Worm (Caenorhabditis elegans) whole organism, young adult: ENCODE results near the gene C23G10.1.

Experiments
- D2030.7 ChIP-seq: fragments of 200-800 bp; sonication (Bioruptor generic); IDR thresholded peaks from 2 replicates; pipeline ENCODE4 v1.3.6; 2022; ENCODE audit warnings: missing genetic modification reagents, missing genetic modification characterization, missing compliant biosample characterization
- F33H1.4 ChIP-seq: fragments of 200-800 bp; sonication (Bioruptor generic); IDR thresholded peaks from 2 replicates; pipeline ENCODE4 v1.3.6; 2022; ENCODE audit warnings: missing genetic modification reagents, missing genetic modification characterization, missing compliant biosample characterization
- F39B2.1 ChIP-seq: fragments of 200-800 bp; sonication (Bioruptor generic); IDR thresholded peaks from 2 replicates; pipeline ENCODE4 v1.3.6; 2022; ENCODE audit warnings: missing genetic modification reagents, missing genetic modification characterization, missing compliant biosample characterization
- K11D2.4 ChIP-seq: fragments of 200-800 bp; sonication (Bioruptor generic); IDR thresholded peaks from 2 replicates; pipeline ENCODE4 v1.3.6; 2022; ENCODE audit warnings: missing genetic modification reagents, missing genetic modification characterization, missing compliant biosample characterization
- Y53G8AR.9 ChIP-seq: fragments of 200-800 bp; sonication (Bioruptor generic); conservative IDR thresholded peaks from 2 replicates; pipeline ENCODE4 v1.3.6; 2022; ENCODE audit warnings: missing genetic modification reagents, missing genetic modification characterization, missing compliant biosample characterization
- attf-3 ChIP-seq: fragments of 200-800 bp; sonication (Bioruptor generic); conservative IDR thresholded peaks from 2 replicates; pipeline ENCODE4 v1.3.6; 2022; ENCODE audit warnings: missing genetic modification reagents, missing genetic modification characterization, missing compliant biosample characterization
- attf-5 ChIP-seq: fragments of 200-800 bp; sonication (Bioruptor generic); optimal IDR thresholded peaks from 2 replicates; lab custom pipeline; 2018; ENCODE audit warnings: mild to moderate bottlenecking, missing genetic modification characterization, missing compliant biosample characterization
- cebp-1 ChIP-seq, 2 experiments: fragments of 200-800 bp in 1 of 2; sonication (Bioruptor generic) in 1 of 2; sonication (generic microtip) in 1 of 2; IDR thresholded peaks in 1 of 2; optimal IDR thresholded peaks in 1 of 2; 2 replicates each; pipeline versions ENCODE4 v1.3.6 to Lab custom; 2017 to 2022; ENCODE audit warnings: missing compliant biosample characterization in 2 of 2, missing genetic modification characterization in 2 of 2, mild to moderate bottlenecking in 1 of 2, missing genetic modification reagents in 1 of 2, moderate library complexity in 1 of 2
- ceh-27 ChIP-seq: fragments of 200-800 bp; sonication (Bioruptor generic); optimal IDR thresholded peaks from 2 replicates; lab custom pipeline; 2018; ENCODE audit warnings: mild to moderate bottlenecking, missing genetic modification characterization, moderate library complexity, missing compliant biosample characterization
- efl-1 ChIP-seq: fragments of 150-350 bp; optimal IDR thresholded peaks from 2 replicates; lab custom pipeline; 2014; ENCODE audit warnings: missing biosample characterization, missing genetic modification reagents, missing genetic modification characterization
- ekl-4 ChIP-seq: fragments of 200-800 bp; sonication (Bioruptor generic); IDR thresholded peaks from 2 replicates; pipeline ENCODE4 v1.3.6; 2022; ENCODE audit warnings: missing genetic modification reagents, missing genetic modification characterization, missing compliant biosample characterization
- him-1 ChIP-seq: sonication (generic microtip); optimal IDR thresholded peaks from 2 replicates; lab custom pipeline; 2016; ENCODE audit warnings: missing genotype, missing genetic modification reagents, missing genetic modification characterization, missing compliant biosample characterization
- hrde-1 ChIP-seq: sonication (generic microtip); optimal IDR thresholded peaks from 2 replicates; lab custom pipeline; 2016; ENCODE audit warnings: missing genetic modification characterization, mild to moderate bottlenecking, missing compliant biosample characterization, moderate library complexity, missing genotype, missing genetic modification reagents, borderline replicate concordance
- let-607 ChIP-seq, 2 experiments: fragments of 200-800 bp in 1 of 2; sonication (Bioruptor generic) in 1 of 2; sonication (generic microtip) in 1 of 2; optimal IDR thresholded peaks; 2 replicates each; lab custom pipeline; 2016 to 2018; ENCODE audit warnings: mild to moderate bottlenecking in 2 of 2, missing compliant biosample characterization in 2 of 2, missing genetic modification characterization in 2 of 2, moderate library complexity in 2 of 2, missing genotype in 1 of 2
- lin-35 ChIP-seq, 3 experiments: fragments of 150-350 bp in 2 of 3; sonication (generic microtip) in 1 of 3; optimal IDR thresholded peaks; 2 replicates each; lab custom pipeline; 2014 to 2018; ENCODE audit warnings: missing biosample characterization in 3 of 3, missing genetic modification characterization in 3 of 3, missing genetic modification reagents in 3 of 3
- lin-40 ChIP-seq: sonication (generic microtip); optimal IDR thresholded peaks from 2 replicates; lab custom pipeline; 2016; ENCODE audit warnings: missing genetic modification characterization, mild to moderate bottlenecking, missing compliant biosample characterization, missing genotype, missing genetic modification reagents
- lin-54 ChIP-seq: fragments of 200-800 bp; sonication (Bioruptor generic); optimal IDR thresholded peaks from 2 replicates; lab custom pipeline; 2018; ENCODE audit warnings: mild to moderate bottlenecking, missing genetic modification characterization, missing compliant biosample characterization
- lsl-1 ChIP-seq: fragments of 200-800 bp; sonication (Bioruptor generic); optimal IDR thresholded peaks from 2 replicates; lab custom pipeline; 2018; ENCODE audit warnings: mild to moderate bottlenecking, missing genetic modification characterization, moderate library complexity, missing compliant biosample characterization
- madf-6 ChIP-seq: fragments of 200-800 bp; sonication (Bioruptor generic); IDR thresholded peaks from 2 replicates; pipeline ENCODE4 v1.3.6; 2022; ENCODE audit warnings: missing genetic modification reagents, missing genetic modification characterization, missing compliant biosample characterization
- mcd-1 ChIP-seq: fragments of 200-800 bp; sonication (Bioruptor generic); IDR thresholded peaks from 2 replicates; pipeline ENCODE4 v1.3.6; 2022; ENCODE audit warnings: missing genetic modification reagents, missing genetic modification characterization, missing compliant biosample characterization
- mxl-1 ChIP-seq: sonication (generic microtip); optimal IDR thresholded peaks from 2 replicates; lab custom pipeline; 2016; ENCODE audit warnings: missing genetic modification characterization, missing compliant biosample characterization
- nfyb-1 ChIP-seq: fragments of 200-800 bp; sonication (Bioruptor generic); IDR thresholded peaks from 2 replicates; pipeline ENCODE4 v1.3.6; 2022; ENCODE audit warnings: missing genetic modification reagents, missing genetic modification characterization, missing compliant biosample characterization
- nhr-80 ChIP-seq: sonication (generic microtip); optimal IDR thresholded peaks from 2 replicates; lab custom pipeline; 2016; ENCODE audit warnings: missing genetic modification characterization, missing compliant biosample characterization
- nhr-90 ChIP-seq: sonication (generic microtip); optimal IDR thresholded peaks from 2 replicates; lab custom pipeline; 2016; ENCODE audit warnings: missing genotype, mild to moderate bottlenecking, missing genetic modification characterization, missing compliant biosample characterization
- pbrm-1 ChIP-seq: fragments of 200-800 bp; sonication (Bioruptor generic); IDR thresholded peaks from 2 replicates; pipeline ENCODE4 v1.3.6; 2022; ENCODE audit warnings: missing genetic modification reagents, missing genetic modification characterization, missing compliant biosample characterization
- rcor-1 ChIP-seq: fragments of 200-800 bp; sonication (Bioruptor generic); IDR thresholded peaks from 2 replicates; pipeline ENCODE4 v1.3.6; 2022; ENCODE audit warnings: missing genetic modification reagents, missing genetic modification characterization, missing compliant biosample characterization
- rec-8 ChIP-seq, 2 experiments: sonication (generic microtip); optimal IDR thresholded peaks; 2 replicates each; lab custom pipeline; 2016; ENCODE audit warnings: mild to moderate bottlenecking in 2 of 2, missing genetic modification characterization in 2 of 2, missing genetic modification reagents in 2 of 2, missing genotype in 2 of 2, missing biosample characterization in 1 of 2, missing compliant biosample characterization in 1 of 2, moderate library complexity in 1 of 2
- snpc-1.3 ChIP-seq: sonication (generic microtip); optimal IDR thresholded peaks from 2 replicates; lab custom pipeline; 2017; ENCODE audit warnings: missing genetic modification characterization, mild to moderate bottlenecking, missing compliant biosample characterization, antibody characterized with exemption, moderate library complexity, missing genotype, missing genetic modification reagents; ENCODE audit not compliant: insufficient read depth
- snpc-3.4 ChIP-seq: sonication (generic microtip); optimal IDR thresholded peaks from 2 replicates; lab custom pipeline; 2017; ENCODE audit warnings: missing genetic modification characterization, mild to moderate bottlenecking, missing compliant biosample characterization, antibody characterized with exemption, moderate library complexity, missing genotype, missing genetic modification reagents
- snpc-4 ChIP-seq, 5 experiments: fragments of 150-350 bp in 1 of 5; sonication (generic microtip) in 4 of 5; optimal IDR thresholded peaks; 2 replicates each; lab custom pipeline; 2014 to 2018; ENCODE audit warnings: missing genetic modification characterization in 5 of 5, missing biosample characterization in 3 of 5, antibody characterized with exemption in 2 of 5, mild to moderate bottlenecking in 2 of 5, missing compliant biosample characterization in 2 of 5, missing genotype in 2 of 5, moderate library complexity in 2 of 5, missing genetic modification reagents in 1 of 5
- tbp1 ChIP-seq: fragments of 200-800 bp; sonication (Bioruptor generic); optimal IDR thresholded peaks from 2 replicates; lab custom pipeline; 2018; ENCODE audit warnings: mild to moderate bottlenecking, missing genetic modification characterization, missing compliant biosample characterization
- tlf-1 ChIP-seq: fragments of 200-800 bp; sonication (Bioruptor generic); optimal IDR thresholded peaks from 2 replicates; lab custom pipeline; 2018; ENCODE audit warnings: mild to moderate bottlenecking, missing genetic modification characterization, missing compliant biosample characterization
- xnd-1 ChIP-seq: sonication (generic microtip); optimal IDR thresholded peaks from 2 replicates; lab custom pipeline; 2016; ENCODE audit warnings: missing genotype, missing genetic modification reagents, missing genetic modification characterization, missing compliant biosample characterization
- ztf-18 ChIP-seq: sonication (generic microtip); optimal IDR thresholded peaks from 2 replicates; lab custom pipeline; 2016; ENCODE audit warnings: missing genotype, mild to moderate bottlenecking, missing genetic modification characterization, missing compliant biosample characterization

Gene C23G10.1

DNA sequence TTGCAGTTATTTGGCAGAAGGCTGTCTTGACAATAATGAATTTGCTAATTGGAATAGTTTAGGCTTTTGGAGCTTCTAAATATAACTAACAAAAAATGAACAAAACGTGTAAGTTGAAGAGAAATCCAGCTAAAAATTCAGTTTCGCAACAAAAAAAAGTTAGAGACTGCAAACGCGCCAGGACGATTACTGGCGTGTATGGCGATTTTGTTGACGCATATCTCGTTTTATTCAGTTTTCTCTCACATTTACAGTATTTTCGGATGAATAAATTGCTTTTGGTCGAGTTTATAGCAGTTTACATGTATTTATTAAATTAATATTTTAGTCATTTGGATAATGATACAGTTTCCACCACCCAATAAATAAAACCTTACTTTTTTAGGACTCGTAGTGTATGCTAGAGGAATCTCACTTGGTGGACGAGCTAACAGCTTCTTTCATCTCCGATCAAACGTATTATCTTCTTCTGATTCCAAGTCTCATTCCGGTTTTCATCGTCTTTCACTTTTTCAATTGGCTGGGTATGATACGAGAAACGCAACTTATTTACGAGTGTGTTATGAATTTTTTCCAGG lies 36.0 kb upstream of the C23G10.1 start, which contains the start of the genes abcf-3 and F42A10.5:
abcf-3 (plus strand) TSS at position 384 of the 578 bp plus-strand sequence.
F42A10.5 (minus strand) TSS at position 458 of the 578 bp plus-strand sequence.
- TF ChIP-seq K11D2.4 (GFP tag; lab: Robert Waterston, UW) (no peak), let-607 (tag; optimal IDR thresholded peaks at IDR 0.05; lab: Kevin White, UChicago) (peak in 1 of 2 experiments; percentile 56), nhr-90 (no peak), F33H1.4 (GFP tag; lab: Robert Waterston, UW) (peak; percentile 58), lin-40 (peak; percentile 52), snpc-3.4 (tag; lab: Kevin White, UChicago) (peak; percentile 29), ceh-27 (GFP tag; lab: Kevin White, UChicago) (no peak), Y53G8AR.9 (GFP tag; lab: Robert Waterston, UW) (0 out of 2 replicates have a peak, but pooled peaks have one; percentile 58), ztf-18 (tag; lab: Kevin White, UChicago) (peak; percentile 94), rec-8 (tag; optimal IDR thresholded peaks at IDR 0.05; lab: Kevin White, UChicago) (no peak), pbrm-1 (GFP tag; lab: Robert Waterston, UW) (peak; percentile 41; the same call in 1 of the 2 replicates), lin-35 (GFP tag; optimal IDR thresholded peaks at IDR 0.05; lab: Kevin White, UChicago) (peak in 1 of 3 experiments; percentile 66), nfyb-1 (GFP tag; lab: Robert Waterston, UW) (0 out of 2 replicates have a peak, but pooled peaks have one; percentile 40), snpc-1.3 (tag; lab: Kevin White, UChicago) (peak; percentile 67), him-1 (tag; lab: Kevin White, UChicago) (no peak), tlf-1 (GFP tag; lab: Kevin White, UChicago) (peak; percentile 26), cebp-1 (GFP tag; IDR thresholded peaks at IDR 0.05; lab: Robert Waterston, UW) (no peak), cebp-1 (tag; optimal IDR thresholded peaks at IDR 0.05; lab: Kevin White, UChicago) (peak; percentile 93), nhr-80 (tag; lab: Kevin White, UChicago) (peak; percentile 41), lsl-1 (GFP tag; lab: Kevin White, UChicago) (peak; percentile 47), lin-54 (GFP tag; lab: Kevin White, UChicago) (peak; percentile 64), xnd-1 (tag; lab: Kevin White, UChicago) (peak; percentile 28), attf-5 (GFP tag; lab: Kevin White, UChicago) (peak; percentile 33), ekl-4 (no peak), attf-3 (GFP tag; lab: Robert Waterston, UW) (0 out of 2 replicates have a peak, but pooled peaks have one; percentile 12), rcor-1 (GFP tag; lab: Robert Waterston, UW) (0 out of 2 replicates have a peak, but pooled peaks have one; percentile 31), madf-6 (GFP tag; lab: Robert Waterston, UW) (peak; percentile 55; the same call in 1 of the 2 replicates), mcd-1 (GFP tag; lab: Robert Waterston, UW) (peak; percentile 66), snpc-4 (GFP tag; optimal IDR thresholded peaks at IDR 0.05; lab: Kevin White, UChicago) (peak; percentile 20), snpc-4 (tag; optimal IDR thresholded peaks at IDR 0.05; lab: Kevin White, UChicago) (peak in 2 of 4 experiments; percentile 1 to 21), D2030.7 (GFP tag; lab: Robert Waterston, UW) (peak; percentile 41; the same call in 1 of the 2 replicates), efl-1 (peak; percentile 23), tbp1 (GFP tag; lab: Kevin White, UChicago) (peak; percentile 23)

DNA sequence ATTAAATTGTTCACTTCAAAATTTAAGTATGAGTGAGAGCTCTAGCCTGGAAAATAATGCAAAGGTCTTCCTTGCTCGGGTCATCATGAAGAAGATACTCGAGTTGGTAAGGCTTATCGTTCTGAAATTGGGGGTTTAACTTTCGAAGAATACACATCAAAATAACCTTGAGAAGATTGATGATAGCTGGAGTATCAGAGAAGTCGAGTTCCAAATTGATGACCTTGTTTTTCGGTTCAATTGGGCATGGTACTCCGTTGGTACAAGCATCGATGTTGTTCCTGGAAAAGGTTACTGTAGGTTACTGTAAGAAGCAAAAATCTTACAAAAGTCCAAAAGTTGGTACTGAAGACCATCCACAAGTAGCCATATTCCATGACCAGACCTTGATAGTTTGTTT lies 32.9 kb upstream of the C23G10.1 start:
- TF ChIP-seq hrde-1, result peak; percentile 61
- no peak for TF ChIP-seq lin-35 (GFP tag; optimal IDR thresholded peaks at IDR 0.05; lab: Kevin White, UChicago)
- 0 out of 2 replicates have a peak, but pooled peaks have one; percentile 52 for TF ChIP-seq F39B2.1 (GFP tag; lab: Robert Waterston, UW)
- TF ChIP-seq mxl-1 (tag; lab: Kevin White, UChicago), result no peak
- TF ChIP-seq nfyb-1 (GFP tag; lab: Robert Waterston, UW), result 0 out of 2 replicates have a peak, but pooled peaks have one; percentile 30
